Worm (Caenorhabditis elegans) whole organism, late embryonic: ENCODE results near the gene acs-20.

Experiments
- ceh-2 ChIP-seq: sonication (generic microtip); optimal IDR thresholded peaks from 2 replicates; lab custom pipeline; 2016; ENCODE audit warnings: missing genotype, missing genetic modification characterization, missing compliant biosample characterization
- ceh-22 ChIP-seq: sonication (generic microtip); optimal IDR thresholded peaks from 2 replicates; lab custom pipeline; 2017; ENCODE audit warnings: missing biosample characterization, missing genetic modification characterization
- ceh-45 ChIP-seq: fragments of 200-800 bp; sonication (Bioruptor generic); IDR thresholded peaks from 2 replicates; pipeline ENCODE4 v1.3.6; 2022; ENCODE audit warnings: missing genetic modification reagents, missing genetic modification characterization, missing compliant biosample characterization
- fax-1 ChIP-seq: sonication (generic microtip); optimal IDR thresholded peaks from 2 replicates; lab custom pipeline; 2016; ENCODE audit warnings: missing genotype, missing genetic modification characterization, missing compliant biosample characterization
- fkh-6 ChIP-seq: sonication (generic microtip); optimal IDR thresholded peaks from 2 replicates; lab custom pipeline; 2016; ENCODE audit warnings: missing genetic modification characterization, missing compliant biosample characterization
- hlh-30 ChIP-seq: sonication (generic microtip); optimal IDR thresholded peaks from 2 replicates; lab custom pipeline; 2017; ENCODE audit warnings: antibody characterized with exemption, missing genetic modification characterization, missing compliant biosample characterization; ENCODE audit not compliant: insufficient read depth
- mec-3 ChIP-seq: sonication (generic microtip); optimal IDR thresholded peaks from 2 replicates; lab custom pipeline; 2016; ENCODE audit warnings: borderline replicate concordance, missing genetic modification characterization, missing compliant biosample characterization
- pag-3 ChIP-seq: sonication (generic microtip); optimal IDR thresholded peaks from 2 replicates; lab custom pipeline; 2016; ENCODE audit warnings: missing compliant biosample characterization, missing genetic modification characterization, borderline replicate concordance
- pat-9 ChIP-seq: fragments of 200-800 bp; sonication (Bioruptor generic); optimal IDR thresholded peaks from 2 replicates; lab custom pipeline; 2018; ENCODE audit warnings: mild to moderate bottlenecking, missing genetic modification characterization, moderate library complexity, missing compliant biosample characterization
- sox-2 ChIP-seq: fragments of 200-800 bp; sonication (Bioruptor generic); IDR thresholded peaks from 2 replicates; pipeline ENCODE4 v1.3.6; 2022; ENCODE audit warnings: missing genetic modification reagents, missing genetic modification characterization, missing compliant biosample characterization
- unc-3 ChIP-seq, 2 experiments: fragments of 200-800 bp in 1 of 2; sonication (Bioruptor generic) in 1 of 2; sonication (generic microtip) in 1 of 2; conservative IDR thresholded peaks in 1 of 2; optimal IDR thresholded peaks in 1 of 2; 2 replicates each; pipeline versions ENCODE4 v1.3.6 to Lab custom; 2016 to 2022; ENCODE audit warnings: missing compliant biosample characterization in 2 of 2, missing genetic modification characterization in 2 of 2, missing genetic modification reagents in 1 of 2
- zip-5 ChIP-seq: sonication (generic microtip); optimal IDR thresholded peaks from 2 replicates; lab custom pipeline; 2016; ENCODE audit warnings: missing genetic modification characterization, missing compliant biosample characterization

ce11 chrIV:12443936-12444335, 45.4 kb upstream of the acs-20 start, which contains the start of gene C25G4.2:
- TF ChIP-seq pag-3 (tag; lab: Kevin White, UChicago) (no peak), fkh-6 (no peak), hlh-30 (tag; lab: Kevin White, UChicago) (no peak), zip-5 (no peak), ceh-45 (GFP tag; lab: Robert Waterston, UW) (no peak), fax-1 (tag; lab: Kevin White, UChicago) (no peak), ceh-2 (tag; lab: Kevin White, UChicago) (no peak), ceh-22 (tag; lab: Kevin White, UChicago) (no peak), mec-3 (tag; lab: Kevin White, UChicago) (no peak), unc-3 (GFP tag; conservative IDR thresholded peaks at IDR 0.05; lab: Robert Waterston, UW) (no peak), unc-3 (tag; optimal IDR thresholded peaks at IDR 0.05; lab: Kevin White, UChicago) (no peak), pat-9 (tag; lab: Kevin White, UChicago) (no peak), sox-2 (GFP tag; lab: Robert Waterston, UW) (no peak)
